Fruit fly (Drosophila melanogaster) whole organism, wandering third instar larva: ENCODE measurements around the gene Arpc1.

Experiments
- CrebA ChIP-seq: fragments of 200-800 bp; sonication (Bioruptor generic); optimal IDR thresholded peaks from 2 replicates; lab custom pipeline; 2016; ENCODE audit warnings: missing biosample characterization, mild to moderate bottlenecking, missing genetic modification characterization, borderline replicate concordance
- OdsH ChIP-seq: fragments of 200-800 bp; sonication (Bioruptor generic); optimal IDR thresholded peaks from 2 replicates; lab custom pipeline; 2016; ENCODE audit warnings: missing biosample characterization, mild to moderate bottlenecking, missing genetic modification characterization
- lola ChIP-seq: fragments of >200 bp; optimal IDR thresholded peaks from 2 replicates; lab custom pipeline; 2017; ENCODE audit warnings: missing biosample characterization, missing genetic modification characterization

dm6 chr2L:13873147-13873546 lies 43.6 kb upstream of the Arpc1 start:
- TF ChIP-seq lola (GFP tag; lab: Kevin White, UChicago) (no peak), CrebA (GFP tag; lab: Kevin White, UChicago) (no peak), OdsH (no peak)
